Worm (Caenorhabditis elegans) whole organism, L1 larva: ENCODE data around the gene 2L52.1.

Experiments used
- aha-1 ChIP-seq: fragments of 150-350 bp; optimal IDR thresholded peaks from 2 replicates; lab custom pipeline; 2014; ENCODE audit warnings: missing biosample characterization, missing genetic modification characterization
- aly-2 ChIP-seq: fragments of 150-350 bp; optimal IDR thresholded peaks from 2 replicates; lab custom pipeline; 2014; ENCODE audit warnings: missing biosample characterization, missing genetic modification characterization
- elt-2 ChIP-seq: sonication (generic microtip); optimal IDR thresholded peaks from 2 replicates; lab custom pipeline; 2016; ENCODE audit warnings: missing genetic modification characterization, mild to moderate bottlenecking, inconsistent platforms, missing compliant biosample characterization, missing genetic modification reagents
- fkh-10 ChIP-seq: sonication (generic microtip); optimal IDR thresholded peaks from 2 replicates; lab custom pipeline; 2017; ENCODE audit warnings: missing biosample characterization, missing genetic modification reagents, missing genetic modification characterization
- lin-15B ChIP-seq: fragments of 150-350 bp; sonication (generic microtip); optimal IDR thresholded peaks from 3 replicates; lab custom pipeline; 2014; ENCODE audit warnings: missing biosample characterization, missing genetic modification characterization
- nhr-47 ChIP-seq: sonication (generic microtip); optimal IDR thresholded peaks from 2 replicates; lab custom pipeline; 2016; ENCODE audit warnings: mild to moderate bottlenecking, missing genetic modification characterization, moderate library complexity, missing compliant biosample characterization
- nhr-84 ChIP-seq: sonication (generic microtip); optimal IDR thresholded peaks from 2 replicates; lab custom pipeline; 2017; ENCODE audit warnings: missing biosample characterization, missing genetic modification characterization
- pag-3 ChIP-seq: sonication (generic microtip); optimal IDR thresholded peaks from 2 replicates; lab custom pipeline; 2017; ENCODE audit warnings: missing genetic modification characterization, mild to moderate bottlenecking, missing compliant biosample characterization, antibody characterized with exemption, borderline replicate concordance; ENCODE audit not compliant: insufficient read depth
- xbp-1 ChIP-seq: sonication (generic microtip); optimal IDR thresholded peaks from 2 replicates; lab custom pipeline; 2016; ENCODE audit warnings: missing genetic modification characterization, missing compliant biosample characterization

DNA sequence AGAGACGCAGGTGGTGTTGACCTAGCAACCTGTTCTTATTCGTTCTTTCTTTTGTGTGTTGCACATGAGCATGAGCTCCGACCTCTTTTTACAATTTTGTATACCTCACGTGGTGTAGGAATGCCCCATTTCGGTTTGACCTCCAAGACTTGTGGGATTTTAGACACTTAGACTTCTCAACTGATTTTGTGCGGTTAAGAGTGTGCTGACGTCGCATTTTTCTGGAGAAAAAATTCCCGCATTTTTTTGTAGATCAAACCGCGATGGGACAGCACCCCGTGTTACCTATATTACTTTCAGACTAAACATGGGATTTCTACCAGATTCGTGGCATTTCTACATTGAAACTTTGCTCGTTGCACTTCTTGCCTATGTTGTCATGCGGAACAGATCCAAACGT, 49.7 kb downstream of the 2L52.1 start, which contains the start of gene sptl-1:
- TF ChIP-seq elt-2 (tag; lab: Kevin White, UChicago) (no peak), lin-15B (no peak), pag-3 (tag; lab: Kevin White, UChicago) (no peak), nhr-84 (no peak), nhr-47 (tag; lab: Kevin White, UChicago) (no peak), xbp-1 (no peak), fkh-10 (GFP tag; lab: Kevin White, UChicago) (no peak), aha-1 (no peak), aly-2 (tag; lab: Kevin White, UChicago) (no peak)
